Worm (Caenorhabditis elegans) whole organism, mixed stage, embryonic: ENCODE results near the gene fbxa-197.
"Not testable (repeated sequence)": the region's sequence is repeated elsewhere in the genome, so short reads cannot be mapped to it uniquely, and the experiment has no call there.

ENCODE experiments used
- M03D4.4 ChIP-seq: sonication (generic microtip); optimal IDR thresholded peaks from 2 replicates; lab custom pipeline; 2017; ENCODE audit warnings: mild to moderate bottlenecking, missing genetic modification characterization, missing compliant biosample characterization
- bed-3 ChIP-seq: fragments of 200-800 bp; sonication (Bioruptor generic); optimal IDR thresholded peaks from 3 replicates; lab custom pipeline; 2018; ENCODE audit warnings: mild to moderate bottlenecking, missing genetic modification characterization, moderate library complexity, missing compliant biosample characterization
- ceh-43 ChIP-seq: fragments of 200-800 bp; sonication (Bioruptor generic); optimal IDR thresholded peaks from 2 replicates; lab custom pipeline; 2018; ENCODE audit warnings: mild to moderate bottlenecking, missing genetic modification characterization, moderate library complexity, missing compliant biosample characterization
- ceh-83 ChIP-seq: fragments of 200-800 bp; sonication (Bioruptor generic); optimal IDR thresholded peaks from 2 replicates; lab custom pipeline; 2018; ENCODE audit warnings: mild to moderate bottlenecking, missing genetic modification characterization, missing compliant biosample characterization
- ces-1 ChIP-seq: fragments of 150-350 bp; optimal IDR thresholded peaks from 2 replicates; lab custom pipeline; 2014; ENCODE audit warnings: missing biosample characterization, missing genetic modification reagents, missing genetic modification characterization
- cnd-1 ChIP-seq: fragments of 200-800 bp; sonication (Bioruptor generic); optimal IDR thresholded peaks from 2 replicates; lab custom pipeline; 2018; ENCODE audit warnings: mild to moderate bottlenecking, missing genetic modification characterization, missing compliant biosample characterization
- drap-1 ChIP-seq: fragments of 200-800 bp; sonication (Bioruptor generic); optimal IDR thresholded peaks from 3 replicates; lab custom pipeline; 2018; ENCODE audit warnings: mild to moderate bottlenecking, missing genetic modification characterization, missing compliant biosample characterization
- elt-1 ChIP-seq: sonication (generic microtip); optimal IDR thresholded peaks from 2 replicates; lab custom pipeline; 2017; ENCODE audit warnings: missing genetic modification characterization, mild to moderate bottlenecking, missing compliant biosample characterization, antibody characterized with exemption, moderate library complexity, borderline replicate concordance; ENCODE audit not compliant: insufficient read depth
- elt-3 ChIP-seq: fragments of 150-350 bp; optimal IDR thresholded peaks from 2 replicates; lab custom pipeline; 2014; ENCODE audit warnings: missing biosample characterization, missing genetic modification characterization
- flh-1 ChIP-seq: fragments of 200-800 bp; sonication (Bioruptor generic); optimal IDR thresholded peaks from 2 replicates; lab custom pipeline; 2018; ENCODE audit warnings: mild to moderate bottlenecking, missing genetic modification characterization, moderate library complexity, missing compliant biosample characterization
- ham-2 ChIP-seq: fragments of 200-800 bp; sonication (Bioruptor generic); optimal IDR thresholded peaks from 2 replicates; lab custom pipeline; 2018; ENCODE audit warnings: mild to moderate bottlenecking, missing genetic modification characterization, missing compliant biosample characterization
- hlh-1 ChIP-seq: fragments of 150-350 bp; optimal IDR thresholded peaks from 2 replicates; lab custom pipeline; 2014; ENCODE audit warnings: missing biosample characterization, missing genetic modification reagents, missing genetic modification characterization
- lin-13 ChIP-seq: fragments of 150-350 bp; optimal IDR thresholded peaks from 2 replicates; lab custom pipeline; 2014; ENCODE audit warnings: missing biosample characterization, missing genetic modification characterization
- lin-32 ChIP-seq: fragments of 200-800 bp; sonication (Bioruptor generic); optimal IDR thresholded peaks from 2 replicates; lab custom pipeline; 2018; ENCODE audit warnings: mild to moderate bottlenecking, missing genetic modification characterization, missing compliant biosample characterization
- lsy-2 ChIP-seq: fragments of 150-350 bp; optimal IDR thresholded peaks from 2 replicates; lab custom pipeline; 2014; ENCODE audit warnings: missing biosample characterization, missing genetic modification characterization
- mab-5 ChIP-seq: fragments of 150-350 bp; optimal IDR thresholded peaks from 2 replicates; lab custom pipeline; 2014; ENCODE audit warnings: missing biosample characterization, missing genetic modification characterization
- mep-1 ChIP-seq: fragments of 150-350 bp; optimal IDR thresholded peaks from 2 replicates; lab custom pipeline; 2017; ENCODE audit warnings: missing biosample characterization, missing genetic modification reagents, missing genetic modification characterization, inconsistent platforms
- mls-2 ChIP-seq: sonication (generic microtip); optimal IDR thresholded peaks from 2 replicates; lab custom pipeline; 2016; ENCODE audit warnings: mild to moderate bottlenecking, missing genetic modification characterization, moderate library complexity, missing compliant biosample characterization
- nhr-12 ChIP-seq: fragments of 150-350 bp; optimal IDR thresholded peaks from 2 replicates; lab custom pipeline; 2014; ENCODE audit warnings: missing biosample characterization, missing genetic modification characterization
- nhr-28 ChIP-seq: fragments of 150-350 bp; optimal IDR thresholded peaks from 2 replicates; lab custom pipeline; 2014; ENCODE audit warnings: missing biosample characterization, missing genetic modification characterization
- nhr-76 ChIP-seq: sonication (generic microtip); optimal IDR thresholded peaks from 2 replicates; lab custom pipeline; 2017; ENCODE audit warnings: missing biosample characterization, missing genetic modification characterization
- pha-4 ChIP-seq: fragments of 150-350 bp; optimal IDR thresholded peaks from 2 replicates; lab custom pipeline; 2018; ENCODE audit warnings: missing biosample characterization, missing genetic modification reagents, missing genetic modification characterization
- sem-2 ChIP-seq: fragments of 200-800 bp; sonication (Bioruptor generic); optimal IDR thresholded peaks from 2 replicates; lab custom pipeline; 2018; ENCODE audit warnings: mild to moderate bottlenecking, missing genetic modification characterization, missing compliant biosample characterization
- snpc-4 ChIP-seq: fragments of 150-350 bp; optimal IDR thresholded peaks from 2 replicates; lab custom pipeline; 2014; ENCODE audit warnings: missing biosample characterization, missing genetic modification characterization
- sptf-1 ChIP-seq: sonication (generic microtip); optimal IDR thresholded peaks from 2 replicates; lab custom pipeline; 2017; ENCODE audit warnings: mild to moderate bottlenecking, missing genetic modification characterization, moderate library complexity, missing compliant biosample characterization
- tbx-8 ChIP-seq: fragments of 200-800 bp; sonication (Bioruptor generic); optimal IDR thresholded peaks from 2 replicates; lab custom pipeline; 2018; ENCODE audit warnings: mild to moderate bottlenecking, missing genetic modification characterization, moderate library complexity, missing compliant biosample characterization
- unc-62 ChIP-seq: fragments of 150-350 bp; optimal IDR thresholded peaks from 2 replicates; lab custom pipeline; 2014; ENCODE audit warnings: missing biosample characterization, missing genetic modification reagents, missing genetic modification characterization
- zip-8 ChIP-seq: fragments of 150-350 bp; optimal IDR thresholded peaks from 2 replicates; lab custom pipeline; 2014; ENCODE audit warnings: missing biosample characterization, missing genetic modification characterization
- ztf-11 ChIP-seq: fragments of 150-350 bp; optimal IDR thresholded peaks from 2 replicates; lab custom pipeline; 2014; ENCODE audit warnings: missing biosample characterization, missing genetic modification characterization

The fbxa-197 gene

ce11 chrV:15831586-15831985, 35.9 kb upstream of the fbxa-197 start, which contains the start of gene srbc-56:
srbc-56 (minus strand) TSS chrV:15831686.
- TF ChIP-seq lsy-2 (tag; lab: Kevin White, UChicago) (no peak), cnd-1 (tag; lab: Kevin White, UChicago) (no peak), bed-3 (GFP tag; lab: Kevin White, UChicago) (no peak), flh-1 (no peak), nhr-12 (tag; lab: Kevin White, UChicago) (no peak)

ce11 chrV:15833622-15834021, 33.9 kb upstream of the fbxa-197 start, which contains the start of gene srbc-54:
srbc-54 (minus strand) TSS chrV:15833722.
- TF ChIP-seq nhr-76 (tag; lab: Kevin White, UChicago) (no peak), ceh-43 (GFP tag; lab: Kevin White, UChicago) (no peak), zip-8 (tag; lab: Kevin White, UChicago) (no peak), lin-32 (GFP tag; lab: Kevin White, UChicago) (no peak), cnd-1 (tag; lab: Kevin White, UChicago) (no peak)
- TF ChIP-seq, all 35 proteins: peak for 0

- TF ChIP-seq mab-5 = no peak
- TF ChIP-seq ceh-43 (GFP tag; lab: Kevin White, UChicago) = no peak
- TF ChIP-seq mep-1 (tag; lab: Kevin White, UChicago) = no peak
Measured at ce11 chrV:15841095-15841494, 26.4 kb upstream of the fbxa-197 start, which contains the start of gene srh-149. srh-149 (minus strand) TSS chrV:15841195.

ce11 chrV:15850276-15850811, 17.1 kb upstream of the fbxa-197 start, which contains the start of gene srh-147:
srh-147 (minus strand) TSS chrV:15850326.
- TF ChIP-seq ces-1; cnd-1 (tag; lab: Kevin White, UChicago); ham-2 (GFP tag; lab: Kevin White, UChicago): not testable (repeated sequence)
- TF ChIP-seq, all 35 proteins: peak for 0; not testable (repeated sequence) for 35

- TF ChIP-seq cnd-1 (tag; lab: Kevin White, UChicago) = no peak
- TF ChIP-seq nhr-76 (tag; lab: Kevin White, UChicago) = no peak
- no peak for TF ChIP-seq zip-8 (tag; lab: Kevin White, UChicago)
- no peak for TF ChIP-seq bed-3 (GFP tag; lab: Kevin White, UChicago)
- no peak for TF ChIP-seq hlh-1 (tag; lab: Kevin White, UChicago)
- TF ChIP-seq nhr-12 (tag; lab: Kevin White, UChicago) = no peak
- TF ChIP-seq drap-1 (GFP tag; lab: Kevin White, UChicago) = no peak
- no peak for TF ChIP-seq lin-13 (tag; lab: Kevin White, UChicago)
- TF ChIP-seq tbx-8 (GFP tag; lab: Kevin White, UChicago) = no peak
- TF ChIP-seq ceh-83 (GFP tag; lab: Kevin White, UChicago) = no peak
- TF ChIP-seq elt-3 (tag; lab: Kevin White, UChicago) = no peak
- TF ChIP-seq mls-2 (tag; lab: Kevin White, UChicago) = no peak
- TF ChIP-seq elt-1 (tag; lab: Kevin White, UChicago) = no peak
- TF ChIP-seq ceh-43 (GFP tag; lab: Kevin White, UChicago) = no peak
- no peak for TF ChIP-seq nhr-28 (tag; lab: Kevin White, UChicago)
- TF ChIP-seq M03D4.4 = no peak
- no peak for TF ChIP-seq sptf-1 (tag; lab: Kevin White, UChicago)
Measured at ce11 chrV:15858292-15858691, 9.2 kb upstream of the fbxa-197 start, which contains the start of gene srh-148. srh-148 (minus strand) TSS chrV:15858392.

- TF ChIP-seq unc-62 (no peak), snpc-4 (tag; lab: Kevin White, UChicago) (no peak), lsy-2 (tag; lab: Kevin White, UChicago) (no peak), lin-32 (GFP tag; lab: Kevin White, UChicago) (no peak), M03D4.4 (no peak), nhr-76 (tag; lab: Kevin White, UChicago) (no peak), sem-2 (GFP tag; lab: Kevin White, UChicago) (no peak), pha-4 (tag; lab: Kevin White, UChicago) (no peak), ztf-11 (tag; lab: Kevin White, UChicago) (no peak), ceh-83 (GFP tag; lab: Kevin White, UChicago) (no peak), nhr-12 (tag; lab: Kevin White, UChicago) (no peak), ceh-43 (GFP tag; lab: Kevin White, UChicago) (no peak), zip-8 (tag; lab: Kevin White, UChicago) (no peak), flh-1 (no peak), mep-1 (tag; lab: Kevin White, UChicago) (no peak), elt-3 (tag; lab: Kevin White, UChicago) (no peak)
Measured at ce11 chrV:15862599-15862998, 4.9 kb upstream of the fbxa-197 start, which contains the start of gene srz-12. srz-12 (minus strand) TSS chrV:15862699.
